Worm (Caenorhabditis elegans): Measurements from ENCODE around the gene Y32H12A.8.

Y32H12A.8 gene

ce11 chrIII:5346017-5346416 is 59.8 kb downstream of the Y32H12A.8 start, which contains the start of gene glrx-21:
Gene glrx-21 (minus strand): TSS chrIII:5346117.
- TF ChIP-seq ZK337.2 (GFP tag; IDR thresholded peaks at IDR 0.05): no peak
- no peak for TF ChIP-seq ceh-62 (tag; optimal IDR thresholded peaks at IDR 0.05)
- no peak for TF ChIP-seq zfp-2 (tag; optimal IDR thresholded peaks at IDR 0.05)
- TF ChIP-seq tag-97 (GFP tag; IDR thresholded peaks at IDR 0.05): no peak
- TF ChIP-seq unc-62 (GFP tag; optimal IDR thresholded peaks at IDR 0.05 in 1 of 2): no peak
- no peak for TF ChIP-seq unc-62 (tag; optimal IDR thresholded peaks at IDR 0.05)
- TF ChIP-seq lin-39 (tag; optimal IDR thresholded peaks at IDR 0.05): no peak
- TF ChIP-seq pqm-1 (tag; optimal IDR thresholded peaks at IDR 0.05): no peak
- no peak for TF ChIP-seq Y75B8A.6 (GFP tag; IDR thresholded peaks at IDR 0.05)

- TF ChIP-seq nhr-28 (tag; optimal IDR thresholded peaks at IDR 0.05) (no peak), hmg-1.1 (GFP tag; IDR thresholded peaks at IDR 0.05) (no peak), nhr-41 (GFP tag; IDR thresholded peaks at IDR 0.05) (no peak), lim-7 (GFP tag; IDR thresholded peaks at IDR 0.05) (no peak), daf-19 (GFP tag; conservative IDR thresholded peaks at IDR 0.05) (no peak), zag-1 (tag; optimal IDR thresholded peaks at IDR 0.05) (no peak), tag-97 (GFP tag; IDR thresholded peaks at IDR 0.05) (no peak), F26F4.8 (GFP tag; conservative IDR thresholded peaks at IDR 0.05) (no peak), nhr-10 (tag; optimal IDR thresholded peaks at IDR 0.05) (no peak), lin-39 (tag; optimal IDR thresholded peaks at IDR 0.05) (no peak), duxl-1 (tag; optimal IDR thresholded peaks at IDR 0.05; ENCODE audit: poor library complexity) (no peak)
These were observed 61.3 kb downstream of the Y32H12A.8 start for ce11 chrIII:5344561-5344960.

- no peak for TF ChIP-seq F49E8.2 (tag; optimal IDR thresholded peaks at IDR 0.05; ENCODE audit: borderline replicate concordance)
- TF ChIP-seq daf-12 (tag; optimal IDR thresholded peaks at IDR 0.05): no peak
- no peak for TF ChIP-seq D1046.2 (GFP tag; IDR thresholded peaks at IDR 0.05)
- peak; percentile 90 for TF ChIP-seq aha-1 (tag)
- TF ChIP-seq dve-1 (tag; optimal IDR thresholded peaks at IDR 0.05; ENCODE audit: insufficient read depth): no peak
- TF ChIP-seq zfp-2 (tag; optimal IDR thresholded peaks at IDR 0.05): no peak
These were observed 62.3 kb downstream of the Y32H12A.8 start for ce11 chrIII:5343555-5343954.

ce11 chrIII:5341382-5341781 is 64.5 kb downstream of the Y32H12A.8 start, which contains the start of gene ZK121.2:
Gene ZK121.2 (plus strand): TSS chrIII:5341682.
- TF ChIP-seq aha-1 (tag) (peak; percentile 23), lin-39 (tag; optimal IDR thresholded peaks at IDR 0.05) (no peak)

- TF ChIP-seq unc-62 (GFP tag; optimal IDR thresholded peaks at IDR 0.05 in 1 of 2) (peak in 1 of 2 experiments; percentile 86), unc-62 (tag; optimal IDR thresholded peaks at IDR 0.05) (no peak), T26A8.4 (GFP tag; IDR thresholded peaks at IDR 0.05) (no peak)
These were observed 65.3 kb downstream of the Y32H12A.8 start for ce11 chrIII:5340530-5340929.

- no peak for TF ChIP-seq snpc-1.2 (GFP tag; IDR thresholded peaks at IDR 0.05)
- TF ChIP-seq mdl-1 (tag; optimal IDR thresholded peaks at IDR 0.05): no peak
- no peak for TF ChIP-seq F26F4.8 (GFP tag; conservative IDR thresholded peaks at IDR 0.05)
- TF ChIP-seq ceh-82 (tag; optimal IDR thresholded peaks at IDR 0.05): no peak
- TF ChIP-seq ZK546.5 (tag; optimal IDR thresholded peaks at IDR 0.05): no peak
- TF ChIP-seq ceh-44 (GFP tag; IDR thresholded peaks at IDR 0.05): no peak
- no peak for TF ChIP-seq nhr-42 (GFP tag; IDR thresholded peaks at IDR 0.05)
- no peak for TF ChIP-seq madf-9 (GFP tag; conservative IDR thresholded peaks at IDR 0.05)
- TF ChIP-seq nhr-102 (tag; optimal IDR thresholded peaks at IDR 0.05): no peak
- TF ChIP-seq F49E8.2 (tag; optimal IDR thresholded peaks at IDR 0.05; ENCODE audit: borderline replicate concordance): no peak
- no peak for TF ChIP-seq F37D6.2 (tag; optimal IDR thresholded peaks at IDR 0.05)
- TF ChIP-seq mes-2 (tag; optimal IDR thresholded peaks at IDR 0.05; ENCODE audit: poor library complexity, severe bottlenecking): no peak
- no peak for TF ChIP-seq pqm-1 (tag; optimal IDR thresholded peaks at IDR 0.05)
- no peak for TF ChIP-seq zip-2 (tag; optimal IDR thresholded peaks at IDR 0.05)
- TF ChIP-seq cey-2 (tag; optimal IDR thresholded peaks at IDR 0.05; ENCODE audit: borderline replicate concordance, insufficient read depth): no peak
- no peak for TF ChIP-seq daf-12 (tag; optimal IDR thresholded peaks at IDR 0.05)
- TF ChIP-seq Y48G9A.11 (GFP tag; IDR thresholded peaks at IDR 0.05): no peak
These were observed 67.0 kb downstream of the Y32H12A.8 start for ce11 chrIII:5338787-5339186.

All from whole organism, L4 larva.